Worm (Caenorhabditis elegans) whole organism, mixed stage, embryonic: Measurements from ENCODE around the gene Y102A5C.2.

Experiments
- bed-3 ChIP-seq: fragments of 200-800 bp; sonication (Bioruptor generic); optimal IDR thresholded peaks from 3 replicates; lab custom pipeline; 2018; ENCODE audit warnings: mild to moderate bottlenecking, missing genetic modification characterization, moderate library complexity, missing compliant biosample characterization
- lin-13 ChIP-seq: fragments of 150-350 bp; optimal IDR thresholded peaks from 2 replicates; lab custom pipeline; 2014; ENCODE audit warnings: missing biosample characterization, missing genetic modification characterization
- mep-1 ChIP-seq: fragments of 150-350 bp; optimal IDR thresholded peaks from 2 replicates; lab custom pipeline; 2017; ENCODE audit warnings: missing biosample characterization, missing genetic modification reagents, missing genetic modification characterization, inconsistent platforms
- nhr-2 ChIP-seq: fragments of 150-350 bp; optimal IDR thresholded peaks from 2 replicates; lab custom pipeline; 2014; ENCODE audit warnings: missing biosample characterization, missing genetic modification characterization
- nhr-28 ChIP-seq: fragments of 150-350 bp; optimal IDR thresholded peaks from 2 replicates; lab custom pipeline; 2014; ENCODE audit warnings: missing biosample characterization, missing genetic modification characterization

ce11 chrV:16950036-16950435, 31.5 kb downstream of the Y102A5C.2 start:
- TF ChIP-seq bed-3 (no peak), nhr-2 (tag; lab: Kevin White, UChicago) (no peak), lin-13 (tag; lab: Kevin White, UChicago) (no peak), nhr-28 (tag; lab: Kevin White, UChicago) (no peak), mep-1 (tag; lab: Kevin White, UChicago) (no peak)
